Worm (Caenorhabditis elegans): ENCODE results near the gene F22F4.5.

- no peak for TF ChIP-seq ztf-23 (GFP tag; IDR thresholded peaks at IDR 0.05)
- TF ChIP-seq T22C8.4 (GFP tag; IDR thresholded peaks at IDR 0.05): no peak
- TF ChIP-seq flt-1 (GFP tag; IDR thresholded peaks at IDR 0.05): no peak
- no peak for TF ChIP-seq klf-2 (GFP tag; conservative IDR thresholded peaks at IDR 0.05)
- no peak for TF ChIP-seq ref-1 (GFP tag; conservative IDR thresholded peaks at IDR 0.05)
- no peak for TF ChIP-seq cog-1 (tag; optimal IDR thresholded peaks at IDR 0.05)
- TF ChIP-seq tab-1 (GFP tag; IDR thresholded peaks at IDR 0.05): no peak
- no peak for TF ChIP-seq med-1 (GFP tag; optimal IDR thresholded peaks at IDR 0.05; ENCODE audit: insufficient read depth)
These were observed 43.9 kb downstream of the F22F4.5 start, which contains the start of gene mig-23 for ce11 chrX:5948769-5949168.
